Fruit fly (Drosophila melanogaster) whole organism, wandering third instar larva: ENCODE measurements around the gene CG17660.

Source experiments
- Abd-B ChIP-seq: fragments of >200 bp; optimal IDR thresholded peaks from 2 replicates; lab custom pipeline; 2017; ENCODE audit warnings: missing biosample characterization, missing genetic modification characterization
- CG32264 ChIP-seq: fragments of 200-800 bp; sonication (Bioruptor generic); optimal IDR thresholded peaks from 2 replicates; lab custom pipeline; 2016; ENCODE audit warnings: missing biosample characterization, missing genetic modification characterization
- CG9705 ChIP-seq: fragments of 200-800 bp; sonication (Bioruptor generic); optimal IDR thresholded peaks from 2 replicates; lab custom pipeline; 2018; ENCODE audit warnings: missing biosample characterization, mild to moderate bottlenecking, missing genetic modification characterization
- CrebA ChIP-seq: fragments of 200-800 bp; sonication (Bioruptor generic); optimal IDR thresholded peaks from 2 replicates; lab custom pipeline; 2016; ENCODE audit warnings: missing biosample characterization, mild to moderate bottlenecking, missing genetic modification characterization, borderline replicate concordance
- Dfd ChIP-seq: fragments of >200 bp; optimal IDR thresholded peaks from 2 replicates; lab custom pipeline; 2017; ENCODE audit warnings: missing biosample characterization, missing genetic modification characterization
- Dif ChIP-seq: fragments of 200-275, 200-300 bp; sonication (Bioruptor generic); optimal IDR thresholded peaks from 2 replicates; lab custom pipeline; 2018; ENCODE audit warnings: missing biosample characterization, missing genetic modification characterization; ENCODE audit not compliant: partially characterized antibody
- GATAd ChIP-seq: sonication (Bioruptor generic); optimal IDR thresholded peaks from 2 replicates; lab custom pipeline; 2016; ENCODE audit warnings: missing biosample characterization, missing genetic modification characterization
- HLH106 ChIP-seq: fragments of 200-800 bp; optimal IDR thresholded peaks from 3 replicates; lab custom pipeline; 2019; ENCODE audit warnings: missing biosample characterization, mild to moderate bottlenecking, missing genetic modification characterization, moderate library complexity
- Hnf4 ChIP-seq: fragments of 200-800 bp; sonication (Bioruptor generic); optimal IDR thresholded peaks from 2 replicates; lab custom pipeline; 2016; ENCODE audit warnings: missing biosample characterization, mild to moderate bottlenecking, missing genetic modification characterization
- Hr78 ChIP-seq: fragments of >200 bp; optimal IDR thresholded peaks from 2 replicates; lab custom pipeline; 2017; ENCODE audit warnings: missing biosample characterization, missing genetic modification characterization
- Hr83 ChIP-seq: fragments of 200-300 bp; sonication (Bioruptor generic); optimal IDR thresholded peaks from 2 replicates; lab custom pipeline; 2016; ENCODE audit warnings: missing biosample characterization, mild to moderate bottlenecking, missing genetic modification characterization, moderate library complexity; ENCODE audit not compliant: poor library complexity, severe bottlenecking
- Jra ChIP-seq: sonication (Bioruptor generic); optimal IDR thresholded peaks from 2 replicates; lab custom pipeline; 2016; ENCODE audit warnings: missing biosample characterization, missing genetic modification characterization
- Mio ChIP-seq: sonication (Bioruptor generic); optimal IDR thresholded peaks from 2 replicates; lab custom pipeline; 2016; ENCODE audit warnings: missing biosample characterization, missing genetic modification characterization
- Myc ChIP-seq: fragments of >200 bp; optimal IDR thresholded peaks from 2 replicates; lab custom pipeline; 2017
- N ChIP-seq: fragments of >200 bp; optimal IDR thresholded peaks from 2 replicates; lab custom pipeline; 2018; ENCODE audit warnings: missing biosample characterization, missing external identifiers, missing genetic modification characterization
- OdsH ChIP-seq: fragments of 200-800 bp; sonication (Bioruptor generic); optimal IDR thresholded peaks from 2 replicates; lab custom pipeline; 2016; ENCODE audit warnings: missing biosample characterization, mild to moderate bottlenecking, missing genetic modification characterization
- Rel ChIP-seq, 2 experiments: fragments of 200-800 bp; sonication (Bioruptor generic) in 1 of 2; optimal IDR thresholded peaks; 2 replicates in 1 of 2; 3 replicates in 1 of 2; lab custom pipeline; 2016 to 2019; ENCODE audit warnings: mild to moderate bottlenecking in 2 of 2, missing biosample characterization in 2 of 2, missing genetic modification characterization in 2 of 2, moderate library complexity in 1 of 2
- Sp1 ChIP-seq: fragments of 200-800 bp; sonication (Bioruptor generic); optimal IDR thresholded peaks from 3 replicates; lab custom pipeline; 2019; ENCODE audit warnings: missing biosample characterization, mild to moderate bottlenecking, missing genetic modification characterization, moderate library complexity
- Vsx2 ChIP-seq: fragments of 200-300, 225-300 bp; sonication (Bioruptor generic); optimal IDR thresholded peaks from 2 replicates; lab custom pipeline; 2018; ENCODE audit warnings: missing biosample characterization, missing genetic modification characterization; ENCODE audit not compliant: partially characterized antibody
- br ChIP-seq: fragments of 200-800 bp; sonication (Bioruptor generic); optimal IDR thresholded peaks from 2 replicates; lab custom pipeline; 2016; ENCODE audit warnings: missing biosample characterization, missing genetic modification characterization
- brk ChIP-seq: fragments of 200-800 bp; sonication (Bioruptor generic); optimal IDR thresholded peaks from 2 replicates; lab custom pipeline; 2016; ENCODE audit warnings: missing biosample characterization, mild to moderate bottlenecking, missing genetic modification characterization
- dl ChIP-seq, 2 experiments: fragments of 175-275, 200-275 bp in 1 of 2; fragments of 200-275 bp in 1 of 2; sonication (Bioruptor generic); optimal IDR thresholded peaks; lab custom pipeline; 2018; ENCODE audit warnings: mild to moderate bottlenecking in 2 of 2, missing biosample characterization in 2 of 2, missing genetic modification characterization in 2 of 2, moderate library complexity in 2 of 2; ENCODE audit not compliant: partially characterized antibody in 2 of 2, insufficient read depth in 1 of 2
- dmrt93B ChIP-seq: fragments of 200-800 bp; sonication (Bioruptor generic); optimal IDR thresholded peaks from 2 replicates; lab custom pipeline; 2018; ENCODE audit warnings: missing biosample characterization, mild to moderate bottlenecking, missing genetic modification characterization
- dsf ChIP-seq: sonication (Bioruptor generic); optimal IDR thresholded peaks from 2 replicates; lab custom pipeline; 2016; ENCODE audit warnings: missing biosample characterization, missing genetic modification characterization, borderline replicate concordance
- ey ChIP-seq: fragments of 200-800 bp; sonication (Bioruptor generic); optimal IDR thresholded peaks from 2 replicates; lab custom pipeline; 2016; ENCODE audit warnings: missing biosample characterization, missing genetic modification characterization
- foxo ChIP-seq, 2 experiments: fragments of 200-800 bp; sonication (Bioruptor generic); optimal IDR thresholded peaks; 2 replicates in 1 of 2; 3 replicates in 1 of 2; lab custom pipeline; 2016 to 2017; ENCODE audit warnings: missing biosample characterization in 2 of 2, missing genetic modification characterization in 2 of 2
- fru ChIP-seq: fragments of 200-800 bp; sonication (Bioruptor generic); optimal IDR thresholded peaks from 3 replicates; lab custom pipeline; 2016; ENCODE audit warnings: missing biosample characterization, mild to moderate bottlenecking, missing genetic modification characterization
- h ChIP-seq: fragments of 200-800 bp; sonication (Bioruptor generic); optimal IDR thresholded peaks from 3 replicates; lab custom pipeline; 2016; ENCODE audit warnings: missing biosample characterization, mild to moderate bottlenecking, missing genetic modification characterization
- jim ChIP-seq: fragments of 175-275, 200-325 bp; sonication (Bioruptor generic); optimal IDR thresholded peaks from 2 replicates; lab custom pipeline; 2016; ENCODE audit warnings: missing biosample characterization, mild to moderate bottlenecking, missing genetic modification characterization
- lola ChIP-seq: fragments of >200 bp; optimal IDR thresholded peaks from 2 replicates; lab custom pipeline; 2017; ENCODE audit warnings: missing biosample characterization, missing genetic modification characterization
- pan ChIP-seq: fragments of >200 bp; optimal IDR thresholded peaks from 2 replicates; lab custom pipeline; 2017
- psq ChIP-seq: fragments of 200-800 bp; sonication (Bioruptor generic); optimal IDR thresholded peaks from 3 replicates; lab custom pipeline; 2017; ENCODE audit warnings: missing biosample characterization, mild to moderate bottlenecking, missing genetic modification characterization, moderate library complexity
- rgr ChIP-seq: fragments of 200-800 bp; sonication (Bioruptor generic); optimal IDR thresholded peaks from 3 replicates; lab custom pipeline; 2016; ENCODE audit warnings: missing biosample characterization, mild to moderate bottlenecking, missing genetic modification characterization
- sage ChIP-seq: fragments of 200-800 bp; sonication (Bioruptor generic); optimal IDR thresholded peaks from 2 replicates; lab custom pipeline; 2016; ENCODE audit warnings: missing biosample characterization, mild to moderate bottlenecking, missing genetic modification characterization
- sv ChIP-seq: fragments of 200-800 bp; sonication (Bioruptor generic); optimal IDR thresholded peaks from 3 replicates; lab custom pipeline; 2016; ENCODE audit warnings: missing biosample characterization, missing genetic modification characterization
- tai ChIP-seq: sonication (Bioruptor generic); optimal IDR thresholded peaks from 2 replicates; lab custom pipeline; 2016; ENCODE audit warnings: missing biosample characterization, missing genetic modification characterization
- usp ChIP-seq: fragments of >200 bp; optimal IDR thresholded peaks from 2 replicates; lab custom pipeline; 2017; ENCODE audit warnings: missing biosample characterization, missing genetic modification characterization
- woc ChIP-seq: sonication (Bioruptor generic); optimal IDR thresholded peaks from 2 replicates; lab custom pipeline; 2016; ENCODE audit warnings: missing biosample characterization, mild to moderate bottlenecking, missing genetic modification characterization

The CG17660 gene

dm6 chr2L:1727826-1728619, 17.8 kb upstream of the CG17660 start:
- TF ChIP-seq sage (GFP tag; lab: Kevin White, UChicago) (peak; percentile 94), Hr78 (GFP tag; lab: Kevin White, UChicago) (no peak), HLH106 (tag; lab: Kevin White, UChicago) (peak; percentile 99), Vsx2 (no peak), br (GFP tag; lab: Kevin White, UChicago) (peak; percentile 99), tai (GFP tag; lab: Kevin White, UChicago) (no peak), Sp1 (GFP tag; lab: Kevin White, UChicago) (peak; percentile 100), GATAd (peak; percentile 89), h (peak; percentile 99), dl (GFP tag; optimal IDR thresholded peaks at IDR 0.05; lab: Kevin White, UChicago; ENCODE audit: insufficient read depth in 1 of 2, partially characterized antibody in 2 of 2) (no peak), ey (GFP tag; lab: Kevin White, UChicago) (peak; percentile 97), rgr (peak; percentile 99), fru (GFP tag; lab: Kevin White, UChicago) (peak; percentile 99), Rel (GFP tag; optimal IDR thresholded peaks at IDR 0.05; lab: Kevin White, UChicago) (peak; percentile 87), Rel (tag; optimal IDR thresholded peaks at IDR 0.05; lab: Kevin White, UChicago) (peak; percentile 98), dsf (peak; percentile 94), usp (no peak), N (GFP tag; lab: Kevin White, UChicago) (no peak), Myc (no peak), pan (lab: Kevin White, UChicago) (no peak), foxo (GFP tag; optimal IDR thresholded peaks at IDR 0.05; lab: Kevin White, UChicago) (peak; percentile 75 to 99), Abd-B (GFP tag; lab: Kevin White, UChicago) (no peak), dmrt93B (GFP tag; lab: Kevin White, UChicago) (peak; percentile 98), sv (GFP tag; lab: Kevin White, UChicago) (peak; percentile 94), woc (peak; percentile 96), psq (GFP tag; lab: Kevin White, UChicago) (peak; percentile 99), CG32264 (peak; percentile 93), Hnf4 (GFP tag; lab: Kevin White, UChicago) (peak; percentile 93), Hr83 (GFP tag; lab: Kevin White, UChicago) (peak; percentile 75), Dif (GFP tag; lab: Kevin White, UChicago) (no peak), CrebA (GFP tag; lab: Kevin White, UChicago) (no peak), jim (GFP tag; lab: Kevin White, UChicago) (peak; percentile 40), lola (GFP tag; lab: Kevin White, UChicago) (no peak), Mio (GFP tag; lab: Kevin White, UChicago) (peak; percentile 71), CG9705 (GFP tag; lab: Kevin White, UChicago) (peak; percentile 98), Dfd (no peak), brk (GFP tag; lab: Kevin White, UChicago) (peak; percentile 95), Jra (GFP tag; lab: Kevin White, UChicago) (peak; percentile 94), OdsH (GFP tag; lab: Kevin White, UChicago) (peak; percentile 99)

- TF ChIP-seq tai (GFP tag; lab: Kevin White, UChicago) (no peak), CG32264 (no peak), foxo (GFP tag; optimal IDR thresholded peaks at IDR 0.05; lab: Kevin White, UChicago) (no peak), br (GFP tag; lab: Kevin White, UChicago) (no peak), psq (GFP tag; lab: Kevin White, UChicago) (no peak), lola (GFP tag; lab: Kevin White, UChicago) (no peak), dl (GFP tag; optimal IDR thresholded peaks at IDR 0.05; lab: Kevin White, UChicago; ENCODE audit: insufficient read depth in 1 of 2, partially characterized antibody in 2 of 2) (peak; percentile 54 to 61), dmrt93B (GFP tag; lab: Kevin White, UChicago) (no peak), brk (GFP tag; lab: Kevin White, UChicago) (no peak), Hnf4 (GFP tag; lab: Kevin White, UChicago) (no peak), ey (GFP tag; lab: Kevin White, UChicago) (no peak), GATAd (no peak), Hr83 (GFP tag; lab: Kevin White, UChicago) (peak; percentile 30), Myc (no peak), woc (no peak), Dif (GFP tag; lab: Kevin White, UChicago) (peak; percentile 69), CG9705 (GFP tag; lab: Kevin White, UChicago) (no peak), HLH106 (tag; lab: Kevin White, UChicago) (no peak), usp (no peak), sage (GFP tag; lab: Kevin White, UChicago) (no peak), Hr78 (GFP tag; lab: Kevin White, UChicago) (no peak)
These were observed 17.1 kb upstream of the CG17660 start for dm6 chr2L:1727162-1727825.
